Worm (Caenorhabditis elegans) whole organism, L4/young adult: ENCODE data around the gene C34D4.4.

Experiments used
- W03F9.2 ChIP-seq: fragments of 150-350 bp; optimal IDR thresholded peaks from 2 replicates; lab custom pipeline; 2014; ENCODE audit warnings: missing biosample characterization, missing genetic modification characterization
- dao-5 ChIP-seq: sonication (generic microtip); optimal IDR thresholded peaks from 2 replicates; lab custom pipeline; 2016; ENCODE audit warnings: missing genotype, missing genetic modification characterization, moderate library complexity, missing compliant biosample characterization
- him-1 ChIP-seq: sonication (generic microtip); optimal IDR thresholded peaks from 2 replicates; lab custom pipeline; 2016; ENCODE audit warnings: missing genotype, missing genetic modification reagents, missing genetic modification characterization, missing compliant biosample characterization

- TF ChIP-seq dao-5 (tag; lab: Kevin White, UChicago) (no peak), him-1 (no peak), W03F9.2 (tag; lab: Kevin White, UChicago) (no peak)
These were observed 10.4 kb downstream of the C34D4.4 start for ce11 chrIV:7159586-7159985.
